Fruit fly (Drosophila melanogaster) whole organism, embryonic: ENCODE measurements around the gene CG46434.

Experiments
- Aef1 ChIP-seq: fragments of 200-800 bp; sonication (Bioruptor generic); IDR thresholded peaks from 3 replicates; pipeline ENCODE4 v1.3.6; 2022; ENCODE audit warnings: missing biosample characterization, missing genetic modification characterization
- C15 ChIP-seq: fragments of 200-800 bp; sonication (Bioruptor generic); IDR thresholded peaks from 3 replicates; pipeline ENCODE4 v1.3.6; 2022; ENCODE audit warnings: missing biosample characterization, missing genetic modification characterization
- CG11247 ChIP-seq: fragments of 200-800 bp; sonication (Bioruptor generic); IDR thresholded peaks from 2 replicates; pipeline ENCODE4 v1.3.6; 2022; ENCODE audit warnings: missing biosample characterization, missing genetic modification characterization
- CG11560 ChIP-seq: fragments of 200-800 bp; sonication (Bioruptor generic); IDR thresholded peaks from 3 replicates; pipeline ENCODE4 v1.3.6; 2022; ENCODE audit warnings: missing biosample characterization, missing genetic modification characterization
- CG12104 ChIP-seq: fragments of 200-800 bp; sonication (Bioruptor generic); optimal IDR thresholded peaks from 3 replicates; lab custom pipeline; 2016; ENCODE audit warnings: missing biosample characterization, missing genetic modification characterization
- CG14710 ChIP-seq: fragments of 200-800 bp; sonication (Bioruptor generic); optimal IDR thresholded peaks from 3 replicates; lab custom pipeline; 2019; ENCODE audit warnings: missing biosample characterization, mild to moderate bottlenecking, missing genetic modification characterization, moderate library complexity
- CG14965 ChIP-seq: fragments of 200-800 bp; sonication (Bioruptor generic); optimal IDR thresholded peaks from 2 replicates; lab custom pipeline; 2016; ENCODE audit warnings: missing biosample characterization, missing genetic modification characterization, borderline replicate concordance
- CG15269 ChIP-seq: fragments of 200-800 bp; sonication (Bioruptor generic); optimal IDR thresholded peaks from 2 replicates; lab custom pipeline; 2018; ENCODE audit warnings: missing biosample characterization, mild to moderate bottlenecking, missing genetic modification characterization, moderate library complexity
- CG1603 ChIP-seq: fragments of 200-800 bp; sonication (Bioruptor generic); optimal IDR thresholded peaks from 2 replicates; lab custom pipeline; 2019; ENCODE audit warnings: missing biosample characterization, mild to moderate bottlenecking, missing genetic modification characterization, moderate library complexity
- CG17912 ChIP-seq: fragments of 200-800 bp; sonication (Bioruptor generic); optimal IDR thresholded peaks from 2 replicates; lab custom pipeline; 2018; ENCODE audit warnings: missing biosample characterization, mild to moderate bottlenecking, missing genetic modification characterization
- CG18262 ChIP-seq: fragments of 200-800 bp; optimal IDR thresholded peaks from 3 replicates; lab custom pipeline; 2019; ENCODE audit warnings: missing biosample characterization, mild to moderate bottlenecking, missing genetic modification characterization, moderate library complexity
- CG30431 ChIP-seq: fragments of 200-800 bp; sonication (Bioruptor generic); optimal IDR thresholded peaks from 2 replicates; lab custom pipeline; 2017; ENCODE audit warnings: missing biosample characterization, missing genetic modification characterization
- CG31365 ChIP-seq: fragments of 200-800 bp; sonication (Bioruptor generic); optimal IDR thresholded peaks from 2 replicates; lab custom pipeline; 2018; ENCODE audit warnings: missing biosample characterization, mild to moderate bottlenecking, missing genetic modification characterization
- CG3407 ChIP-seq: fragments of 200-800 bp; sonication (Bioruptor generic); optimal IDR thresholded peaks from 2 replicates; lab custom pipeline; 2018; ENCODE audit warnings: missing biosample characterization, mild to moderate bottlenecking, missing genetic modification characterization
- CG34224 ChIP-seq: fragments of 200-800 bp; sonication (Bioruptor generic); IDR thresholded peaks from 3 replicates; pipeline ENCODE4 v1.3.6; 2022; ENCODE audit warnings: missing biosample characterization, missing genetic modification characterization; ENCODE audit not compliant: partially characterized antibody
- CG7556 ChIP-seq: fragments of 200-800 bp; sonication (Bioruptor generic); optimal IDR thresholded peaks from 2 replicates; lab custom pipeline; 2017; ENCODE audit warnings: missing biosample characterization, mild to moderate bottlenecking, missing genetic modification characterization
- CG7745 ChIP-seq: fragments of 200-800 bp; sonication (Bioruptor generic); optimal IDR thresholded peaks from 2 replicates; lab custom pipeline; 2018; ENCODE audit warnings: missing biosample characterization, mild to moderate bottlenecking, missing genetic modification characterization, moderate library complexity
- CG9609 ChIP-seq: fragments of 200-800 bp; sonication (Bioruptor generic); optimal IDR thresholded peaks from 3 replicates; lab custom pipeline; 2016; ENCODE audit warnings: missing biosample characterization, missing genetic modification characterization
- Dad ChIP-seq: fragments of 200-800 bp; sonication (Bioruptor generic); optimal IDR thresholded peaks from 3 replicates; lab custom pipeline; 2016; ENCODE audit warnings: missing biosample characterization, missing genetic modification characterization
- Dek ChIP-seq: fragments of 200-800 bp; sonication (Bioruptor generic); optimal IDR thresholded peaks from 3 replicates; lab custom pipeline; 2019; ENCODE audit warnings: missing biosample characterization, mild to moderate bottlenecking, missing genetic modification characterization, moderate library complexity
- HLH4C ChIP-seq: fragments of 200-800 bp; sonication (Bioruptor generic); IDR thresholded peaks from 3 replicates; pipeline ENCODE4 v1.3.6; 2022; ENCODE audit warnings: missing biosample characterization, missing genetic modification characterization; ENCODE audit not compliant: partially characterized antibody
- Hmx ChIP-seq: fragments of 200-800 bp; sonication (Bioruptor generic); optimal IDR thresholded peaks from 2 replicates; lab custom pipeline; 2016; ENCODE audit warnings: missing biosample characterization, missing genetic modification characterization
- Hr3 ChIP-seq: fragments of 200-800 bp; sonication (Bioruptor generic); optimal IDR thresholded peaks from 3 replicates; lab custom pipeline; 2016; ENCODE audit warnings: missing biosample characterization, missing genetic modification characterization
- Neu2 ChIP-seq: fragments of 200-800 bp; sonication (Bioruptor generic); optimal IDR thresholded peaks from 3 replicates; lab custom pipeline; 2016; ENCODE audit warnings: missing biosample characterization, missing genetic modification characterization, borderline replicate concordance
- Scr ChIP-seq: fragments of 200-800 bp; sonication (Bioruptor generic); IDR thresholded peaks from 2 replicates; pipeline ENCODE4 v1.3.6; 2022; ENCODE audit warnings: missing biosample characterization, missing genetic modification characterization; ENCODE audit not compliant: partially characterized antibody
- Six4 ChIP-seq: fragments of 200-800 bp; sonication (Bioruptor generic); optimal IDR thresholded peaks from 2 replicates; lab custom pipeline; 2016; ENCODE audit warnings: missing biosample characterization, missing genetic modification characterization
- TFAM ChIP-seq: fragments of 200-800 bp; sonication (Bioruptor generic); optimal IDR thresholded peaks from 2 replicates; lab custom pipeline; 2017; ENCODE audit warnings: missing biosample characterization, missing genetic modification characterization, inconsistent platforms
- bab2 ChIP-seq: fragments of 200-800 bp; sonication (Bioruptor generic); optimal IDR thresholded peaks from 2 replicates; lab custom pipeline; 2016; ENCODE audit warnings: missing biosample characterization, missing genetic modification characterization
- caup ChIP-seq: fragments of 200-800 bp; sonication (Bioruptor generic); optimal IDR thresholded peaks from 3 replicates; lab custom pipeline; 2017; ENCODE audit warnings: missing biosample characterization, mild to moderate bottlenecking, missing genetic modification characterization, moderate library complexity; ENCODE audit not compliant: severe bottlenecking
- ci ChIP-seq: fragments of 200-800 bp; sonication (Bioruptor generic); IDR thresholded peaks from 3 replicates; pipeline ENCODE4 v1.3.6; 2022; ENCODE audit warnings: missing biosample characterization, missing genetic modification characterization
- corto ChIP-seq: fragments of 200-800 bp; sonication (Bioruptor generic); optimal IDR thresholded peaks from 2 replicates; lab custom pipeline; 2016; ENCODE audit warnings: missing biosample characterization, mild to moderate bottlenecking, missing genetic modification characterization, moderate library complexity
- crol ChIP-seq: fragments of 200-800 bp; sonication (Bioruptor generic); IDR thresholded peaks from 2 replicates; pipeline ENCODE4 v1.3.6; 2022; ENCODE audit warnings: missing biosample characterization, missing genetic modification characterization
- esg ChIP-seq: fragments of 200-800 bp; sonication (Bioruptor generic); conservative IDR thresholded peaks from 2 replicates; pipeline ENCODE4 v1.3.6; 2022; ENCODE audit warnings: missing biosample characterization, missing genetic modification characterization
- ewg ChIP-seq: fragments of 200-800 bp; sonication (Bioruptor generic); optimal IDR thresholded peaks from 3 replicates; lab custom pipeline; 2017; ENCODE audit warnings: mild to moderate bottlenecking, missing biosample characterization, missing genetic modification reagents, missing genetic modification characterization
- fd64A ChIP-seq: fragments of 200-800 bp; sonication (Bioruptor generic); optimal IDR thresholded peaks from 3 replicates; lab custom pipeline; 2018; ENCODE audit warnings: missing biosample characterization, mild to moderate bottlenecking, missing genetic modification characterization
- gem ChIP-seq: fragments of 200-800 bp; sonication (Bioruptor generic); optimal IDR thresholded peaks from 2 replicates; lab custom pipeline; 2019; ENCODE audit warnings: missing biosample characterization, mild to moderate bottlenecking, missing genetic modification characterization, moderate library complexity
- ind ChIP-seq: fragments of 200-800 bp; sonication (Bioruptor generic); optimal IDR thresholded peaks from 3 replicates; lab custom pipeline; 2016; ENCODE audit warnings: missing biosample characterization, missing genetic modification characterization
- kay ChIP-seq: fragments of 200-800 bp; sonication (Bioruptor generic); optimal IDR thresholded peaks from 2 replicates; lab custom pipeline; 2016; ENCODE audit warnings: missing biosample characterization, missing genetic modification characterization
- lov ChIP-seq, 2 experiments: fragments of 200-800 bp in 1 of 2; fragments of >200 bp in 1 of 2; sonication (Bioruptor generic) in 1 of 2; IDR thresholded peaks in 1 of 2; optimal IDR thresholded peaks in 1 of 2; 2 replicates in 1 of 2; 3 replicates in 1 of 2; pipeline versions ENCODE4 v1.3.6 to Lab custom; 2017 to 2022; ENCODE audit warnings: missing biosample characterization in 1 of 2, missing genetic modification characterization in 1 of 2
- mam ChIP-seq: fragments of 200-800 bp; sonication (Bioruptor generic); optimal IDR thresholded peaks from 3 replicates; lab custom pipeline; 2016; ENCODE audit warnings: missing biosample characterization, missing genetic modification characterization
- otp ChIP-seq: fragments of 200-800 bp; sonication (Bioruptor generic); IDR thresholded peaks from 3 replicates; pipeline ENCODE4, ENCODE4 v1.3.6; 2022; ENCODE audit warnings: missing biosample characterization, missing genetic modification characterization
- prd ChIP-seq, 3 experiments: fragments of >200 bp in 2 of 3; fragments of 200-800 bp in 1 of 3; sonication (Bioruptor generic) in 1 of 3; optimal IDR thresholded peaks in 2 of 3; IDR thresholded peaks in 1 of 3; 2 replicates in 2 of 3; 3 replicates in 1 of 3; pipeline versions ENCODE4 v1.3.6 to Lab custom; 2017 to 2022; ENCODE audit warnings: missing biosample characterization in 1 of 3, missing genetic modification characterization in 1 of 3
- pzg ChIP-seq: fragments of 200-800 bp; sonication (Bioruptor generic); optimal IDR thresholded peaks from 3 replicates; lab custom pipeline; 2018; ENCODE audit warnings: missing biosample characterization, mild to moderate bottlenecking, missing genetic modification characterization, moderate library complexity
- ro ChIP-seq: fragments of 200-800 bp; sonication (Bioruptor generic); IDR thresholded peaks from 2 replicates; pipeline ENCODE4 v1.3.6; 2022; ENCODE audit warnings: missing biosample characterization, missing genetic modification characterization
- shn ChIP-seq: fragments of 200-800 bp; sonication (Bioruptor generic); optimal IDR thresholded peaks from 3 replicates; lab custom pipeline; 2016; ENCODE audit warnings: missing biosample characterization, missing genetic modification characterization
- sima ChIP-seq: fragments of 200-800 bp; sonication (Bioruptor generic); optimal IDR thresholded peaks from 2 replicates; lab custom pipeline; 2016; ENCODE audit warnings: missing biosample characterization, missing genetic modification characterization
- so ChIP-seq: fragments of 200-800 bp; sonication (Bioruptor generic); IDR thresholded peaks from 3 replicates; pipeline ENCODE4 v1.3.6; 2022; ENCODE audit warnings: missing biosample characterization, missing genetic modification characterization
- stwl ChIP-seq: fragments of 200-800 bp; sonication (Bioruptor generic); optimal IDR thresholded peaks from 3 replicates; lab custom pipeline; 2018; ENCODE audit warnings: missing biosample characterization, mild to moderate bottlenecking, missing genetic modification characterization, moderate library complexity
- zfh2 ChIP-seq: fragments of 200-800 bp; sonication (Bioruptor generic); optimal IDR thresholded peaks from 2 replicates; lab custom pipeline; 2016; ENCODE audit warnings: missing biosample characterization, missing genetic modification characterization

Gene CG46434

dm6 chr3L:19590422-19590821 is 46.4 kb upstream of the CG46434 start, which contains the start of gene CG14100 (continued):
- TF ChIP-seq CG14965 (GFP tag; lab: Kevin White, UChicago): peak; percentile 96
- peak; percentile 100 for TF ChIP-seq otp
- TF ChIP-seq sima (GFP tag; lab: Kevin White, UChicago): peak; percentile 100
- peak; percentile 100 for TF ChIP-seq CG11247 (GFP tag; lab: Robert Waterston, UW)
- TF ChIP-seq CG7556 (GFP tag; lab: Kevin White, UChicago): peak; percentile 100
- TF ChIP-seq prd (optimal IDR thresholded peaks at IDR 0.05; lab: Kevin White, UChicago): no peak
- peak; percentile 100 for TF ChIP-seq prd (GFP tag; IDR thresholded peaks at IDR 0.05; lab: Robert Waterston, UW)
- TF ChIP-seq stwl (tag; lab: Kevin White, UChicago): peak; percentile 99
- TF ChIP-seq pzg: peak; percentile 90
- TF ChIP-seq CG30431 (GFP tag; lab: Kevin White, UChicago): peak; percentile 100
- TF ChIP-seq crol: peak; percentile 96
- TF ChIP-seq CG34224 (GFP tag; lab: Robert Waterston, UW): peak; percentile 49; the same call in 1 of the 3 replicates
- peak; percentile 100 for TF ChIP-seq shn
- peak; percentile 99 for TF ChIP-seq CG1603 (tag; lab: Kevin White, UChicago)
- peak; percentile 98 for TF ChIP-seq TFAM (GFP tag; lab: Kevin White, UChicago)
- TF ChIP-seq CG15269 (tag; lab: Kevin White, UChicago): peak; percentile 100
- peak; percentile 99 for TF ChIP-seq CG7745 (tag; lab: Kevin White, UChicago)
- peak; percentile 100 for TF ChIP-seq kay (GFP tag; lab: Kevin White, UChicago)
- no peak for TF ChIP-seq HLH4C
- peak; percentile 100 for TF ChIP-seq CG12104 (GFP tag; lab: Kevin White, UChicago)
- peak; percentile 100 for TF ChIP-seq esg
- TF ChIP-seq Dek: peak; percentile 100
- TF ChIP-seq Aef1: peak; percentile 100
- TF ChIP-seq CG18262: peak; percentile 100
- TF ChIP-seq CG11560 (tag; lab: Robert Waterston, UW): peak; percentile 98
- TF ChIP-seq ci (GFP tag; lab: Robert Waterston, UW): peak; percentile 100
- TF ChIP-seq corto (GFP tag; lab: Kevin White, UChicago): peak; percentile 100
- peak; percentile 100 for TF ChIP-seq zfh2 (GFP tag; lab: Kevin White, UChicago)
- peak; percentile 100 for TF ChIP-seq Neu2 (GFP tag; lab: Kevin White, UChicago)
- TF ChIP-seq caup (GFP tag; lab: Kevin White, UChicago): peak; percentile 100
- TF ChIP-seq Scr (GFP tag; lab: Robert Waterston, UW): 0 out of 2 replicates have a peak, but pooled peaks have one; percentile 25
- peak; percentile 100 for TF ChIP-seq CG17912 (GFP tag; lab: Kevin White, UChicago)
- peak; percentile 99 for TF ChIP-seq CG14710 (tag; lab: Kevin White, UChicago)
- peak; percentile 100 for TF ChIP-seq Six4 (GFP tag; lab: Kevin White, UChicago)
- TF ChIP-seq ro (GFP tag; lab: Robert Waterston, UW): peak; percentile 100
- no peak for TF ChIP-seq lov (optimal IDR thresholded peaks at IDR 0.05; lab: Kevin White, UChicago)
- TF ChIP-seq lov (GFP tag; IDR thresholded peaks at IDR 0.05; lab: Robert Waterston, UW): peak; percentile 100
- TF ChIP-seq mam (GFP tag; lab: Kevin White, UChicago): peak; percentile 100
- TF ChIP-seq ind (GFP tag; lab: Kevin White, UChicago): peak; percentile 100
- TF ChIP-seq Hmx: peak; percentile 99
- peak; percentile 100 for TF ChIP-seq gem (tag; lab: Kevin White, UChicago)
- peak; percentile 100 for TF ChIP-seq bab2
- TF ChIP-seq ewg (GFP tag; lab: Kevin White, UChicago): peak; percentile 100
- TF ChIP-seq CG9609 (GFP tag; lab: Kevin White, UChicago): peak; percentile 100
- peak; percentile 100 for TF ChIP-seq Hr3
- peak; percentile 100 for TF ChIP-seq so (GFP tag; lab: Robert Waterston, UW)
- peak; percentile 100 for TF ChIP-seq Dad
- peak; percentile 100 for TF ChIP-seq fd64A (GFP tag; lab: Kevin White, UChicago)
- peak; percentile 100 for TF ChIP-seq C15 (GFP tag; lab: Robert Waterston, UW)
- peak; percentile 99 for TF ChIP-seq CG3407 (GFP tag; lab: Kevin White, UChicago)
- TF ChIP-seq CG31365 (tag; lab: Kevin White, UChicago): peak; percentile 97
